Fruit fly (Drosophila melanogaster): ENCODE measurements around the gene CG43134.

Gene CG43134

dm6 chrX:4264319-4264718, 17.2 kb downstream of the CG43134 start (continued):
- TF ChIP-seq cyc (GFP tag; optimal IDR thresholded peaks at IDR 0.05) (no peak), CG16779 (tag; optimal IDR thresholded peaks at IDR 0.05) (no peak), spab (GFP tag; optimal IDR thresholded peaks at IDR 0.05) (no peak), CG15336 (GFP tag; IDR thresholded peaks at IDR 0.05) (peak; percentile 69), pdm3 (GFP tag; optimal IDR thresholded peaks at IDR 0.05) (peak; percentile 60), CG32006 (GFP tag; optimal IDR thresholded peaks at IDR 0.05) (peak; percentile 71), CG6808 (GFP tag; optimal IDR thresholded peaks at IDR 0.05) (no peak), Sox14 (GFP tag; optimal IDR thresholded peaks at IDR 0.05) (peak; percentile 6), Eip78C (GFP tag) (peak; percentile 80), OdsH (GFP tag; optimal IDR thresholded peaks at IDR 0.05) (peak; percentile 49), eg (GFP tag; IDR thresholded peaks at IDR 0.05) (peak; percentile 81), Smox (GFP tag; optimal IDR thresholded peaks at IDR 0.05) (no peak), fd85E (GFP tag; optimal IDR thresholded peaks at IDR 0.05) (no peak)

dm6 chrX:4265327-4265726, 18.2 kb downstream of the CG43134 start:
- no peak for TF ChIP-seq fd85E (GFP tag; optimal IDR thresholded peaks at IDR 0.05)
- TF ChIP-seq Hr4 (GFP tag; optimal IDR thresholded peaks at IDR 0.05) = no peak

dm6 chrX:4265797-4266196, 18.7 kb downstream of the CG43134 start, which contains the start of gene CG12691:
TSS of gene CG12691 (plus strand) at chrX:4266097.
- TF ChIP-seq CG11902 (GFP tag; optimal IDR thresholded peaks at IDR 0.05) (no peak), fd85E (GFP tag; optimal IDR thresholded peaks at IDR 0.05) (no peak), Blimp-1 (GFP tag; optimal IDR thresholded peaks at IDR 0.05) (no peak)

- TF ChIP-seq CG34406 (GFP tag; optimal IDR thresholded peaks at IDR 0.05) (no peak), svp (GFP tag) (peak; percentile 28)
These were observed 21.3 kb downstream of the CG43134 start, which contains the start of gene CG15572 for dm6 chrX:4268401-4268800. TSS of gene CG15572 (plus strand) at chrX:4268701.

dm6 chrX:4273499-4273898, 26.4 kb downstream of the CG43134 start:
- no peak for TF ChIP-seq Sox14 (GFP tag; optimal IDR thresholded peaks at IDR 0.05)
- no peak for TF ChIP-seq CG11294 (GFP tag; IDR thresholded peaks at IDR 0.05)
- no peak for TF ChIP-seq CG4318 (GFP tag; optimal IDR thresholded peaks at IDR 0.05)
- no peak for TF ChIP-seq CG10631 (GFP tag; optimal IDR thresholded peaks at IDR 0.05)
- no peak for TF ChIP-seq fkh (GFP tag; optimal IDR thresholded peaks at IDR 0.05)
- no peak for TF ChIP-seq CG6792 (GFP tag; optimal IDR thresholded peaks at IDR 0.05)
- TF ChIP-seq salr (GFP tag; optimal IDR thresholded peaks at IDR 0.05) = no peak
- TF ChIP-seq svp (GFP tag) = no peak
- no peak for TF ChIP-seq topi (GFP tag; optimal IDR thresholded peaks at IDR 0.05)

- TF ChIP-seq CG10669 (GFP tag; optimal IDR thresholded peaks at IDR 0.05) (no peak), Eip75B (GFP tag; optimal IDR thresholded peaks at IDR 0.05) (no peak), fd59A (GFP tag; optimal IDR thresholded peaks at IDR 0.05) (no peak), CG3032 (tag; optimal IDR thresholded peaks at IDR 0.05) (no peak), CG31627 (GFP tag; optimal IDR thresholded peaks at IDR 0.05) (no peak), OdsH (GFP tag; optimal IDR thresholded peaks at IDR 0.05) (no peak), CG6163 (GFP tag; IDR thresholded peaks at IDR 0.05) (no peak), svp (GFP tag) (no peak), Sox102F (GFP tag; optimal IDR thresholded peaks at IDR 0.05) (no peak), dsx (GFP tag; optimal IDR thresholded peaks at IDR 0.05; ENCODE audit: poor library complexity, severe bottlenecking) (no peak), CG6792 (GFP tag; optimal IDR thresholded peaks at IDR 0.05) (no peak), eg (GFP tag; IDR thresholded peaks at IDR 0.05) (no peak), Hr38 (GFP tag; optimal IDR thresholded peaks at IDR 0.05) (no peak), Sox15 (GFP tag; optimal IDR thresholded peaks at IDR 0.05) (no peak), spab (GFP tag; optimal IDR thresholded peaks at IDR 0.05) (no peak), CG6808 (GFP tag; optimal IDR thresholded peaks at IDR 0.05) (no peak), cyc (GFP tag; optimal IDR thresholded peaks at IDR 0.05) (no peak), CG6276 (GFP tag; optimal IDR thresholded peaks at IDR 0.05) (no peak), ss (GFP tag; optimal IDR thresholded peaks at IDR 0.05) (no peak)
These were observed 29.8 kb downstream of the CG43134 start, which contains the start of gene CG15577 for dm6 chrX:4276900-4277299. TSS of gene CG15577 (minus strand) at chrX:4277000.
